Worm (Caenorhabditis elegans): ENCODE measurements around the gene glb-15.

Gene glb-15

DNA sequence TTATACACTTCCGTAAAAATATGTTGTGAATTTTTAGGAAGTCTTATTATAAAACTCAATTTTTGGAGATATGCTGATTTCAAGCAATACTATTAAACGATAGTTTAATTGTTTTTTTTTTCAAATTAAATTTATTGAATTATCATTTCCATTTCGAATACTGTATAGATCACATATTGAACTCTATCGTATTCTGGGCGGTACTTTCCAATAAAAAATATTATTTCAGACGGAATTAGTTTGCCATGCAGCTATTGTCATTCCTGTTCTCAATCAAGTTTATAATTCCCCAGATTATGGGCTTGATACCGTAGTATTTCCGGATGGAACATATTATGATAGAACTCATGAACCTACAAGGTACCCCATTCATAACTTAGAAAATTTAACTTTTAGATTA, 43.5 kb downstream of the glb-15 start:
- TF ChIP-seq fos-1 (tag; optimal IDR thresholded peaks at IDR 0.05) (peak; percentile 7), elt-1 (tag; optimal IDR thresholded peaks at IDR 0.05) (no peak), lsy-2 (tag; optimal IDR thresholded peaks at IDR 0.05) (peak in 1 of 2 experiments; percentile 37)

DNA sequence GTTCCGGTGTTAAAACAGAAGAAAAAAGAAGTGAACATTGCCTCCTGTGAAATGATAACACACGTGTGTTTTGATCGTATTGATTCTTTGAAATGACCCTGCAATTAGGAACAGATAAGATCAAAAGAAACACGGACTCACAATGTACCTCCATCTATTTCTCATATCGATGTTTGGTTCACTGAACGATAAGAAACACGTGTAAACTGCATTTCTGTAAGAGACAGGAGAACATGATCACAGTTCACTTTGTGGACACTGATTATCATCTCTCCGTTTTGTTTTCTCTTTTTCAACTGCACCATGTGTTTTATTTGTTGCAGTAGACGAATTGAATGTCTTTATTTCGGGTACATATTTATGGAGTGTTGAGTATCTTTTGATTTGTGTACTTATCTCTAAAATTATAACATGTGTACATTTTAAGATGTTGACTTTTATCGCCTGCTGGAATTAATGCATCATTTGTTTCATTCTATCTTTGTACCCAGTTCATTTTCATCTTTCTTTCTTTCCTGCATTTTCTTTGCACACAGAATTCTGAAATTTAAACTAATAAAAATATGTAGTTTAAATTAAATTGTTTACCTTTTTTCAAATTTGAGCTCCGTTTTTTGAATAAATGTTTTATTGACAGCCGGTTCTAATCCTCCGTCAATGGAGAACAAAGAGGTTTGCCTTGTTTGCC, 45.1 kb downstream of the glb-15 start, which contains the start of the genes H12C20.7 and nhr-68:
TSS of gene H12C20.7 (minus strand) at position 188 of the 688 bp plus-strand sequence.
TSS of gene nhr-68 (plus strand) at position 638 of the 688 bp plus-strand sequence.
- TF ChIP-seq lin-39 (tag; optimal IDR thresholded peaks at IDR 0.05) (no peak), skn-1 (tag; optimal IDR thresholded peaks at IDR 0.05) (no peak), unc-62 (GFP tag; optimal IDR thresholded peaks at IDR 0.05) (no peak), nhr-6 (tag; optimal IDR thresholded peaks at IDR 0.05) (peak; percentile 71), mbf-1 (tag; optimal IDR thresholded peaks at IDR 0.05) (no peak), sma-3 (GFP tag; optimal IDR thresholded peaks at IDR 0.05) (peak; percentile 99), alr-1 (tag; optimal IDR thresholded peaks at IDR 0.05) (no peak), Y55F3AM.14 (GFP tag; optimal IDR thresholded peaks at IDR 0.05) (peak; percentile 82), ztf-4 (tag; optimal IDR thresholded peaks at IDR 0.05) (peak; percentile 38), ztf-11 (tag; optimal IDR thresholded peaks at IDR 0.05) (no peak), dmd-4 (tag; optimal IDR thresholded peaks at IDR 0.05) (no peak), fos-1 (tag; optimal IDR thresholded peaks at IDR 0.05) (peak; percentile 86), crh-2 (tag; optimal IDR thresholded peaks at IDR 0.05) (peak; percentile 96), nhr-10 (tag; optimal IDR thresholded peaks at IDR 0.05) (peak; percentile 97), ceh-82 (tag; optimal IDR thresholded peaks at IDR 0.05) (no peak), peb-1 (tag; optimal IDR thresholded peaks at IDR 0.05) (no peak), elt-3 (tag; optimal IDR thresholded peaks at IDR 0.05) (no peak), ZK546.5 (tag; optimal IDR thresholded peaks at IDR 0.05) (no peak), nhr-12 (tag; optimal IDR thresholded peaks at IDR 0.05) (no peak), lsy-2 (tag; optimal IDR thresholded peaks at IDR 0.05) (peak in 1 of 2 experiments; percentile 90), lin-11 (tag; optimal IDR thresholded peaks at IDR 0.05) (no peak), sem-4 (tag; optimal IDR thresholded peaks at IDR 0.05) (peak; percentile 90), unc-55 (GFP tag; optimal IDR thresholded peaks at IDR 0.05) (no peak), lin-13 (GFP tag; optimal IDR thresholded peaks at IDR 0.05) (peak; percentile 47), snpc-4 (tag; optimal IDR thresholded peaks at IDR 0.05) (no peak), F13H6.1 (tag; optimal IDR thresholded peaks at IDR 0.05) (peak; percentile 97), nhr-77 (tag; optimal IDR thresholded peaks at IDR 0.05) (no peak), C34F6.9 (tag; optimal IDR thresholded peaks at IDR 0.05) (peak; percentile 49), egl-27 (tag; optimal IDR thresholded peaks at IDR 0.05) (peak; percentile 67), nhr-237 (tag; optimal IDR thresholded peaks at IDR 0.05) (no peak), nhr-25 (tag; optimal IDR thresholded peaks at IDR 0.05) (no peak), ceh-16 (tag; optimal IDR thresholded peaks at IDR 0.05) (peak; percentile 45), elt-1 (tag; optimal IDR thresholded peaks at IDR 0.05) (peak; percentile 27), nhr-23 (tag; optimal IDR thresholded peaks at IDR 0.05) (no peak), mab-5 (tag; optimal IDR thresholded peaks at IDR 0.05) (no peak), blmp-1 (tag; optimal IDR thresholded peaks at IDR 0.05; ENCODE audit: insufficient read depth) (peak; percentile 85), aly-2 (tag; optimal IDR thresholded peaks at IDR 0.05) (no peak), ama-1 (optimal IDR thresholded peaks at IDR 0.05) (peak; percentile 44), gmeb-1 (tag; optimal IDR thresholded peaks at IDR 0.05) (peak; percentile 63), zag-1 (tag; optimal IDR thresholded peaks at IDR 0.05) (no peak), R02D3.7 (tag; optimal IDR thresholded peaks at IDR 0.05) (no peak), mdl-1 (tag; optimal IDR thresholded peaks at IDR 0.05) (peak; percentile 34 to 89), nhr-129 (tag; optimal IDR thresholded peaks at IDR 0.05) (peak; percentile 91), nhr-11 (tag; optimal IDR thresholded peaks at IDR 0.05) (peak; percentile 4), nhr-21 (tag; optimal IDR thresholded peaks at IDR 0.05) (peak; percentile 99), sma-9 (GFP tag; optimal IDR thresholded peaks at IDR 0.05) (peak; percentile 100), sma-9 (tag; optimal IDR thresholded peaks at IDR 0.05) (peak; percentile 32), ztf-1 (GFP tag; conservative IDR thresholded peaks at IDR 0.05) (no peak), unc-39 (tag; optimal IDR thresholded peaks at IDR 0.05) (no peak)
